Fruit fly (Drosophila melanogaster) whole organism, embryonic: ENCODE results near the gene CG14853.

Experiments
- CG10209 ChIP-seq: fragments of 200-800 bp; sonication (Bioruptor generic); optimal IDR thresholded peaks from 3 replicates; lab custom pipeline; 2017; ENCODE audit warnings: missing biosample characterization, mild to moderate bottlenecking, missing genetic modification characterization, missing genetic modification reagents
- CG11247 ChIP-seq: fragments of 200-800 bp; sonication (Bioruptor generic); IDR thresholded peaks from 2 replicates; pipeline ENCODE4 v1.3.6; 2022; ENCODE audit warnings: missing biosample characterization, missing genetic modification characterization
- CG1529 ChIP-seq: fragments of 200-800 bp; sonication (Bioruptor generic); optimal IDR thresholded peaks from 3 replicates; lab custom pipeline; 2018; ENCODE audit warnings: missing biosample characterization, missing genetic modification characterization
- CG17802 ChIP-seq: fragments of 200-800 bp; sonication (Bioruptor generic); optimal IDR thresholded peaks from 2 replicates; lab custom pipeline; 2018; ENCODE audit warnings: missing biosample characterization, mild to moderate bottlenecking, missing genetic modification characterization, moderate library complexity
- CG18011 ChIP-seq: fragments of 200-800 bp; sonication (Bioruptor generic); optimal IDR thresholded peaks from 2 replicates; lab custom pipeline; 2017; ENCODE audit warnings: missing biosample characterization, missing genetic modification characterization, mild to moderate bottlenecking, moderate library complexity, missing genotype
- CG31365 ChIP-seq: fragments of 200-800 bp; sonication (Bioruptor generic); optimal IDR thresholded peaks from 2 replicates; lab custom pipeline; 2018; ENCODE audit warnings: missing biosample characterization, mild to moderate bottlenecking, missing genetic modification characterization
- CG3163 ChIP-seq: fragments of 200-800 bp; sonication (Bioruptor generic); optimal IDR thresholded peaks from 3 replicates; lab custom pipeline; 2016; ENCODE audit warnings: missing biosample characterization, missing genetic modification characterization
- CG34422 ChIP-seq: fragments of 200-800 bp; sonication (Bioruptor generic); IDR thresholded peaks from 3 replicates; pipeline ENCODE4 v1.3.6; 2022; ENCODE audit warnings: missing biosample characterization, missing genetic modification characterization
- CG3995 ChIP-seq: fragments of 200-800 bp; sonication (Bioruptor generic); optimal IDR thresholded peaks from 3 replicates; lab custom pipeline; 2016; ENCODE audit warnings: missing biosample characterization, missing genetic modification characterization
- CG6175 ChIP-seq: fragments of 200-800 bp; sonication (Bioruptor generic); IDR thresholded peaks from 3 replicates; pipeline ENCODE4 v1.3.6; 2022; ENCODE audit warnings: missing biosample characterization, missing genetic modification characterization
- CG6791 ChIP-seq: fragments of 200-800 bp; sonication (Bioruptor generic); IDR thresholded peaks from 3 replicates; pipeline ENCODE4 v1.3.6; 2022; ENCODE audit warnings: missing biosample characterization, missing genetic modification characterization; ENCODE audit not compliant: partially characterized antibody
- CG8290 ChIP-seq, 3 experiments: fragments of 200-800 bp; sonication (Bioruptor generic); optimal IDR thresholded peaks; 2 replicates each; lab custom pipeline; 2016 to 2019; ENCODE audit warnings: missing biosample characterization in 3 of 3, missing genetic modification characterization in 3 of 3, mild to moderate bottlenecking in 2 of 3, moderate library complexity in 1 of 3
- CG8478 ChIP-seq: fragments of >200 bp; optimal IDR thresholded peaks from 2 replicates; lab custom pipeline; 2018
- CG9609 ChIP-seq: fragments of 200-800 bp; sonication (Bioruptor generic); optimal IDR thresholded peaks from 3 replicates; lab custom pipeline; 2016; ENCODE audit warnings: missing biosample characterization, missing genetic modification characterization
- CG9727 ChIP-seq: fragments of 200-800 bp; sonication (Bioruptor generic); optimal IDR thresholded peaks from 3 replicates; lab custom pipeline; 2017; ENCODE audit warnings: missing biosample characterization, mild to moderate bottlenecking, missing genetic modification characterization
- CG9797 ChIP-seq: fragments of 200-800 bp; sonication (Bioruptor generic); optimal IDR thresholded peaks from 3 replicates; lab custom pipeline; 2018; ENCODE audit warnings: missing biosample characterization, mild to moderate bottlenecking, missing genetic modification characterization
- CTCF ChIP-seq: fragments of 200-800 bp; sonication (Bioruptor generic); optimal IDR thresholded peaks from 2 replicates; lab custom pipeline; 2017; ENCODE audit warnings: missing biosample characterization, mild to moderate bottlenecking, missing genetic modification characterization, moderate library complexity
- E2f2 ChIP-seq: fragments of 200-800 bp; sonication (Bioruptor generic); IDR thresholded peaks from 2 replicates; pipeline ENCODE4 v1.3.6; 2022; ENCODE audit warnings: missing biosample characterization, missing genetic modification characterization
- ERR ChIP-seq: fragments of 200-800 bp; sonication (Bioruptor generic); optimal IDR thresholded peaks from 2 replicates; lab custom pipeline; 2016; ENCODE audit warnings: missing biosample characterization, missing genetic modification characterization
- Ets65A ChIP-seq: fragments of 200-800 bp; sonication (Bioruptor generic); peaks from one replicate; lab custom pipeline; 2016; ENCODE audit warnings: missing biosample characterization, missing genetic modification characterization
- Fer1 ChIP-seq: fragments of 200-800 bp; sonication (Bioruptor generic); optimal IDR thresholded peaks from 2 replicates; lab custom pipeline; 2017; ENCODE audit warnings: missing biosample characterization, mild to moderate bottlenecking, missing genetic modification characterization
- Gug ChIP-seq: fragments of 200-800 bp; sonication (Bioruptor generic); IDR thresholded peaks from 4 replicates; pipeline ENCODE4 v1.3.6; 2022; ENCODE audit warnings: missing biosample characterization, missing genetic modification characterization
- Hr39 ChIP-seq: fragments of >200 bp; optimal IDR thresholded peaks from 2 replicates; lab custom pipeline; 2017
- Hr51 ChIP-seq, 2 experiments: fragments of 200-800 bp; sonication (Bioruptor generic); optimal IDR thresholded peaks; 2 replicates in 1 of 2; 3 replicates in 1 of 2; lab custom pipeline; 2016 to 2018; ENCODE audit warnings: missing biosample characterization in 2 of 2, missing genetic modification characterization in 2 of 2, mild to moderate bottlenecking in 1 of 2, moderate library complexity in 1 of 2
- Med ChIP-seq: fragments of 200-800 bp; sonication (Bioruptor generic); peaks from one replicate; lab custom pipeline; 2016; ENCODE audit warnings: missing biosample characterization, missing genetic modification characterization, mild to moderate bottlenecking, inconsistent platforms, moderate library complexity
- Optix ChIP-seq: fragments of 200-800 bp; sonication (Bioruptor generic); IDR thresholded peaks from 3 replicates; pipeline ENCODE4 v1.3.6; 2022; ENCODE audit warnings: missing biosample characterization, missing genetic modification characterization
- Ptx1 ChIP-seq: fragments of 200-800 bp; sonication (Bioruptor generic); IDR thresholded peaks from 2 replicates; pipeline ENCODE4 v1.3.6; 2022; ENCODE audit warnings: missing biosample characterization, missing genetic modification characterization
- bab2 ChIP-seq: fragments of 200-800 bp; sonication (Bioruptor generic); optimal IDR thresholded peaks from 2 replicates; lab custom pipeline; 2016; ENCODE audit warnings: missing biosample characterization, missing genetic modification characterization
- bsh ChIP-seq, 2 experiments: fragments of 200-800 bp; sonication (Bioruptor generic); optimal IDR thresholded peaks; 2 replicates each; lab custom pipeline; 2017 to 2018; ENCODE audit warnings: mild to moderate bottlenecking in 2 of 2, missing biosample characterization in 2 of 2, missing genetic modification characterization in 2 of 2, moderate library complexity in 1 of 2
- croc ChIP-seq: fragments of 200-800 bp; sonication (Bioruptor generic); conservative IDR thresholded peaks from 3 replicates; pipeline ENCODE4 v1.3.6; 2022; ENCODE audit warnings: missing biosample characterization, missing genetic modification characterization
- exex ChIP-seq: fragments of 200-800 bp; sonication (Bioruptor generic); optimal IDR thresholded peaks from 4 replicates; lab custom pipeline; 2018; ENCODE audit warnings: missing biosample characterization, mild to moderate bottlenecking, missing genetic modification characterization, moderate library complexity
- ftz-f1 ChIP-seq: fragments of 200-800 bp; sonication (Bioruptor generic); optimal IDR thresholded peaks from 2 replicates; lab custom pipeline; 2016; ENCODE audit warnings: missing biosample characterization, missing genetic modification characterization
- grn ChIP-seq: fragments of 200-800 bp; sonication (Bioruptor generic); optimal IDR thresholded peaks from 3 replicates; lab custom pipeline; 2017; ENCODE audit warnings: missing biosample characterization, missing genetic modification characterization
- gsb-n ChIP-seq: fragments of 200-800 bp; sonication (Bioruptor generic); optimal IDR thresholded peaks from 3 replicates; lab custom pipeline; 2018; ENCODE audit warnings: missing biosample characterization, mild to moderate bottlenecking, missing genetic modification characterization
- inv ChIP-seq: fragments of 200-800 bp; sonication (Bioruptor generic); IDR thresholded peaks from 2 replicates; pipeline ENCODE4 v1.3.6; 2022; ENCODE audit warnings: missing biosample characterization, missing genetic modification characterization; ENCODE audit not compliant: partially characterized antibody
- kah ChIP-seq: fragments of 200-800 bp; sonication (Bioruptor generic); optimal IDR thresholded peaks from 2 replicates; lab custom pipeline; 2018; ENCODE audit warnings: missing biosample characterization, mild to moderate bottlenecking, missing genetic modification characterization
- luna ChIP-seq: fragments of 200-800 bp; sonication (Bioruptor generic); optimal IDR thresholded peaks from 2 replicates; lab custom pipeline; 2016; ENCODE audit warnings: missing biosample characterization, missing genetic modification characterization
- phol ChIP-seq: fragments of 200-800 bp; sonication (Bioruptor generic); optimal IDR thresholded peaks from 3 replicates; lab custom pipeline; 2018; ENCODE audit warnings: missing biosample characterization, mild to moderate bottlenecking, missing genetic modification characterization, moderate library complexity
- pnt ChIP-seq: fragments of 200-800 bp; sonication (Bioruptor generic); optimal IDR thresholded peaks from 3 replicates; lab custom pipeline; 2016; ENCODE audit warnings: missing biosample characterization, missing genetic modification characterization
- repo ChIP-seq: fragments of 200-800 bp; sonication (Bioruptor generic); optimal IDR thresholded peaks from 2 replicates; lab custom pipeline; 2016; ENCODE audit warnings: missing biosample characterization, missing genetic modification characterization
- row ChIP-seq: fragments of 200-800 bp; sonication (Bioruptor generic); IDR thresholded peaks from 3 replicates; pipeline ENCODE4 v1.3.6; 2022; ENCODE audit warnings: missing biosample characterization, missing genetic modification characterization
- shn ChIP-seq: fragments of 200-800 bp; sonication (Bioruptor generic); optimal IDR thresholded peaks from 3 replicates; lab custom pipeline; 2016; ENCODE audit warnings: missing biosample characterization, missing genetic modification characterization
- slp2 ChIP-seq: fragments of 200-800 bp; sonication (Bioruptor generic); optimal IDR thresholded peaks from 2 replicates; lab custom pipeline; 2016; ENCODE audit warnings: missing biosample characterization, missing genetic modification characterization
- ssp ChIP-seq: fragments of 200-800 bp; sonication (Bioruptor generic); IDR thresholded peaks from 2 replicates; pipeline ENCODE4 v1.3.6; 2022; ENCODE audit warnings: missing biosample characterization, missing genetic modification characterization
- unpg ChIP-seq: fragments of 200-800 bp; sonication (Bioruptor generic); optimal IDR thresholded peaks from 3 replicates; lab custom pipeline; 2018; ENCODE audit warnings: missing biosample characterization, mild to moderate bottlenecking, missing genetic modification characterization, moderate library complexity
- wek ChIP-seq: fragments of 200-800 bp; sonication (Bioruptor generic); optimal IDR thresholded peaks from 3 replicates; lab custom pipeline; 2018; ENCODE audit warnings: missing biosample characterization, mild to moderate bottlenecking, missing genetic modification characterization, moderate library complexity

Gene CG14853

dm6 chr3R:14565065-14565977 lies 44.1 kb upstream of the CG14853 start, which contains the start of gene CG14852:
Gene CG14852, plus strand, starts transcription at chr3R:14565927.
- TF ChIP-seq CG18011 (peak; percentile 96), CG8290 (GFP tag; optimal IDR thresholded peaks at IDR 0.05; lab: Kevin White, UChicago) (peak; percentile 11), CG8290 (tag; optimal IDR thresholded peaks at IDR 0.05; lab: Kevin White, UChicago) (no peak), grn (GFP tag; lab: Kevin White, UChicago) (peak; percentile 6), Med (peak; percentile 21), luna (GFP tag; lab: Kevin White, UChicago) (no peak), CTCF (peak; percentile 82)

DNA sequence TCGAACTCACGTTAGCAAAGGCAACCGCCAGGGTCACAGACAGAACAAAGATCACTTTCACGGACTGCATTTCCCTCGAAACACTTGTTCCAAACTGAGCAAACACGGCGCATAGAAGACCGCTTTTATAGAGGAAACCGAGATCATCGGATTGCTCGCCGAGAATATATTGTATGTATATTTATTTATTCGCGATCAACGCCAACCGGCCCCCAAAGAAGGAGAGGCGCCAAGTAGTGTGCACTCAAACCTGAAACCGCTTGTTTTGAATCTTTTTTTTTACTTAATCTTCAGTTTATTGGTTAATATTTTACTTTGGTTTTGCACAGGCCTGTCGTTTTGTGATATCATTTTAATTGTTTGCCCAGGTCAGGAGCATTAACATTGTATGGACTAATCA lies 42.1 kb upstream of the CG14853 start, which contains the start of gene CG31313:
CG31313 (minus strand) TSS at position 101 of the 400 bp plus-strand sequence.
- TF ChIP-seq Fer1 (GFP tag; lab: Kevin White, UChicago) (no peak), ssp (GFP tag; lab: Robert Waterston, UW) (no peak), CG3995 (GFP tag; lab: Kevin White, UChicago) (no peak), CG3163 (no peak), ERR (GFP tag; lab: Kevin White, UChicago) (no peak), Optix (GFP tag; lab: Robert Waterston, UW) (no peak), inv (no peak), repo (GFP tag; lab: Kevin White, UChicago) (no peak), CG31365 (tag; lab: Kevin White, UChicago) (no peak), CG17802 (tag; lab: Kevin White, UChicago) (no peak), bsh (GFP tag; optimal IDR thresholded peaks at IDR 0.05; lab: Kevin White, UChicago) (no peak), phol (tag; lab: Kevin White, UChicago) (no peak), slp2 (GFP tag; lab: Kevin White, UChicago) (no peak), Hr39 (lab: Kevin White, UChicago) (no peak), CG11247 (no peak), Ptx1 (no peak), shn (GFP tag; lab: Kevin White, UChicago) (no peak), CG10209 (GFP tag; lab: Kevin White, UChicago) (no peak), CG9609 (GFP tag; lab: Kevin White, UChicago) (no peak), bab2 (GFP tag; lab: Kevin White, UChicago) (no peak)

- TF ChIP-seq Ets65A (GFP tag; lab: Kevin White, UChicago) (no peak), exex (tag; lab: Kevin White, UChicago) (peak; percentile 58)
These were observed 41.6 kb upstream of the CG14853 start for dm6 chr3R:14567796-14568195.

DNA sequence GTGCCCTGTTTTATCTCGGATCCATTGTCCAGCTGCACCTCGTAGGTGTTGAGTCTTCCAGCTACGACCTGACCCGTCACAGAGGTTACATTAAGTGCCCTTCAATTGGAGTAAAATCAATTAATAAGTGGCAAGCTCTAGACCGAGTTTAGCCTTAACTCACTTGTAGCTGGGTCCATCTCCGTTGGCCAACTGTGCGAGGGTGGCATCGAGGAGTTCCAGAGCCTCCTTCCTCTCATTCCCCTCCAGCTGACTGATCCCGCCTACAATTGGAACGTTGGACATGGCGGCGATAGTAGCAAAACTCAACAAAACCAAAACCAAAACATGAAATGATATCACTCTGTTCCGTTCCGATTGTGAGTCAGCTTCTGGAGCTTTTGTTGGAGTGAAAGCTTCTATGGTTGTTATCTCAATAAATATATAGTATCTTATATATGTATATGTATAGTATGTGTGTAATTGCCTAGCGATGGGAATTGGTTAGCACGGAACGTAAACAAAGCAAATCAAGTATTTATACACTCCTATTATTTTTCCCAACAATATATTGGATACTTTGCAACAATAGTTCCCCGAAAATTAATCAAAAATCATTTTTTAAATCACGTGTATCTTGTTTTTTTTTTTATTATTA lies 40.8 kb upstream of the CG14853 start, which contains the start of gene CG8066:
CG8066 (minus strand) TSS at position 347 of the 637 bp plus-strand sequence.
- TF ChIP-seq ftz-f1, result no peak
- no peak for TF ChIP-seq CG8478 (lab: Kevin White, UChicago)
- no peak for TF ChIP-seq CTCF
- TF ChIP-seq CG6791 (GFP tag; lab: Robert Waterston, UW), result no peak
- TF ChIP-seq CG9797, result no peak
- no peak for TF ChIP-seq croc (GFP tag; lab: Robert Waterston, UW)
- no peak for TF ChIP-seq kah (GFP tag; lab: Kevin White, UChicago)
- no peak for TF ChIP-seq CG6175
- TF ChIP-seq CG9727, result no peak
- no peak for TF ChIP-seq Gug (GFP tag; lab: Robert Waterston, UW)
- TF ChIP-seq wek, result no peak
- TF ChIP-seq pnt, result no peak
- no peak for TF ChIP-seq CG1529 (GFP tag; lab: Kevin White, UChicago)
- TF ChIP-seq CG34422 (GFP tag; lab: Robert Waterston, UW), result no peak
- TF ChIP-seq unpg (GFP tag; lab: Kevin White, UChicago), result peak; percentile 27
- TF ChIP-seq E2f2 (GFP tag; lab: Robert Waterston, UW), result no peak
- TF ChIP-seq row (GFP tag; lab: Robert Waterston, UW), result peak; percentile 69
- TF ChIP-seq Hr51 (GFP tag; optimal IDR thresholded peaks at IDR 0.05; lab: Kevin White, UChicago), result no peak
- no peak for TF ChIP-seq gsb-n (tag; lab: Kevin White, UChicago)
